Fruit fly (Drosophila melanogaster): ENCODE results near the gene CG11563.

dm6 chr3R:31721958-31722357 lies 14.9 kb upstream of the CG11563 start:
- TF ChIP-seq CG10979 (tag; optimal IDR thresholded peaks at IDR 0.05), result no peak
- TF ChIP-seq hbn (GFP tag; IDR thresholded peaks at IDR 0.05; ENCODE audit: partially characterized antibody), result no peak
- TF ChIP-seq Dfd (GFP tag; optimal IDR thresholded peaks at IDR 0.05), result no peak
- peak; percentile 32 for TF ChIP-seq ATbp (GFP tag; optimal IDR thresholded peaks at IDR 0.05)
- TF ChIP-seq Hr78 (GFP tag; optimal IDR thresholded peaks at IDR 0.05), result no peak
- no peak for TF ChIP-seq lbe (GFP tag; optimal IDR thresholded peaks at IDR 0.05)
- TF ChIP-seq CHES-1-like (GFP tag; optimal IDR thresholded peaks at IDR 0.05), result no peak
